Worm (Caenorhabditis elegans): ENCODE results near the gene nkat-3.

DNA sequence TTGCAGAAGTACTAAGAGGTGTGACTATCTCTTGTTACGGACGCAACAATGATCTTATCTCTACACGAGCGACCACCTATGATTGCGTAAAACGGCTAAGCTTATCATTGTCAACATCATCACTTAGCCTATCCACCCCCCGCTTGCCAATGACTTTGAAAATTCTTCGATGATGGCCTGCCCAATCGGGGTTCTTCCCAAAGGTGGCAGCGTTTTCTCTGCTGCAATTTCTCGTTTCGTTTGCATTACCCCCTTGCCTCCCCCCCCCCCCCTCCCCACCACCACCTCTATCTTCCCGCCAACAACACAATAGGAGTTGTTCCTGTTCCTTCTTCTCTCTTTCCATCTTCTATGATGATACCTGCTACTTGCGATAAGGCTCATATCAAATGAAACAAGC lies 45.6 kb downstream of the nkat-3 start:
- TF ChIP-seq snpc-4 (tag; optimal IDR thresholded peaks at IDR 0.05) = no peak
- no peak for TF ChIP-seq unc-62 (GFP tag; optimal IDR thresholded peaks at IDR 0.05 in 1 of 2)
- no peak for TF ChIP-seq unc-62 (tag; optimal IDR thresholded peaks at IDR 0.05)
- TF ChIP-seq mes-2 (tag; optimal IDR thresholded peaks at IDR 0.05; ENCODE audit: poor library complexity, severe bottlenecking) = no peak
- TF ChIP-seq mdl-1 (tag; optimal IDR thresholded peaks at IDR 0.05) = no peak
- TF ChIP-seq fkh-10 (GFP tag; optimal IDR thresholded peaks at IDR 0.05) = no peak
- TF ChIP-seq aly-2 (tag; optimal IDR thresholded peaks at IDR 0.05) = no peak
- TF ChIP-seq Y75B8A.6 (GFP tag; IDR thresholded peaks at IDR 0.05) = no peak
